Worm (Caenorhabditis elegans) whole organism, midembryonic: ENCODE results near the gene F18A1.7.

Experiments used
- T22C8.4 ChIP-seq: fragments of 200-800 bp; sonication (Bioruptor generic); IDR thresholded peaks from 2 replicates; pipeline ENCODE4 v1.3.6; 2022; ENCODE audit warnings: missing genetic modification characterization, missing compliant biosample characterization
- med-1 ChIP-seq: sonication (generic microtip); optimal IDR thresholded peaks from 2 replicates; lab custom pipeline; 2017; ENCODE audit warnings: missing genetic modification characterization, mild to moderate bottlenecking, missing compliant biosample characterization, antibody characterized with exemption, missing genetic modification reagents; ENCODE audit not compliant: insufficient read depth
- ztf-23 ChIP-seq: fragments of 200-800 bp; sonication (Bioruptor generic); IDR thresholded peaks from 2 replicates; pipeline ENCODE4 v1.3.6; 2022; ENCODE audit warnings: missing genetic modification reagents, missing genetic modification characterization, missing compliant biosample characterization
- ztf-29 ChIP-seq: fragments of 200-800 bp; sonication (Bioruptor generic); IDR thresholded peaks from 2 replicates; pipeline ENCODE4 v1.3.6; 2022; ENCODE audit warnings: missing genetic modification reagents, missing genetic modification characterization, missing compliant biosample characterization

DNA sequence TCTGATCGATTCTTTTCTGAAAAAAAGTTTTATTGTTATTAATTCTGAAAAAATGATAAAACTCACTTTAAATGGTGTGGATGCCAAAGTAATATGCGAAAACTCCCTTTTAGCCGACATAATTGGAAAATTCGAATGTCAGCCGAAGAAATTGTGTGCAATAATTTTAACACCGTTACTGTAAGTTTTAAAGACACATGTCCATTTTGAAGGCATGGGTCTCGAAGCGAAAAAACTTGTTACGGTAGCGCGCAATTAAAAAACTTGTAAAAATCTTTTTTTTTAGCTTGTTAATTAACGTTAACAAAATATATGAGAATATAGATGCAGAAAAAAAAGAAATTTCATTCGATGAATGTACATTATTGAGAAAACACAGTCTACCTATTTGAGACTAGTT is 26.8 kb upstream of the F18A1.7 start, which contains the start of gene pid-1:
- TF ChIP-seq T22C8.4 (GFP tag; lab: Robert Waterston, UW) (no peak), ztf-23 (GFP tag; lab: Robert Waterston, UW) (no peak), med-1 (GFP tag; lab: Kevin White, UChicago) (no peak), ztf-29 (GFP tag; lab: Robert Waterston, UW) (no peak)
